Fruit fly (Drosophila melanogaster) whole organism, embryonic: ENCODE data around the gene CG31663.

ENCODE experiments used
- Ada2b ChIP-seq: fragments of 200-800 bp; sonication (Bioruptor generic); IDR thresholded peaks from 2 replicates; pipeline ENCODE4 v1.3.6; 2022; ENCODE audit warnings: missing biosample characterization, missing genetic modification characterization
- Blimp-1 ChIP-seq: fragments of 200-800 bp; sonication (Bioruptor generic); optimal IDR thresholded peaks from 3 replicates; lab custom pipeline; 2018; ENCODE audit warnings: missing biosample characterization, missing genetic modification characterization, mild to moderate bottlenecking, moderate library complexity, missing genetic modification reagents
- CG10274 ChIP-seq: fragments of 200-800 bp; sonication (Bioruptor generic); optimal IDR thresholded peaks from 3 replicates; lab custom pipeline; 2017; ENCODE audit warnings: missing biosample characterization, mild to moderate bottlenecking, missing genetic modification characterization
- CG10654 ChIP-seq: fragments of 200-800 bp; sonication (Bioruptor generic); optimal IDR thresholded peaks from 2 replicates; lab custom pipeline; 2016; ENCODE audit warnings: missing biosample characterization, missing genetic modification characterization
- CG11695 ChIP-seq: fragments of 200-800 bp; sonication (Bioruptor generic); IDR thresholded peaks from 3 replicates; pipeline ENCODE4 v1.3.6; 2022; ENCODE audit warnings: missing biosample characterization, missing genetic modification characterization
- CG12769 ChIP-seq: fragments of 200-800 bp; sonication (Bioruptor generic); optimal IDR thresholded peaks from 2 replicates; lab custom pipeline; 2019; ENCODE audit warnings: missing biosample characterization, mild to moderate bottlenecking, missing genetic modification characterization, moderate library complexity
- CG13296 ChIP-seq: fragments of 200-800 bp; sonication (Bioruptor generic); optimal IDR thresholded peaks from 3 replicates; lab custom pipeline; 2018; ENCODE audit warnings: missing biosample characterization, mild to moderate bottlenecking, missing genetic modification characterization
- CG13424 ChIP-seq: fragments of 200-800 bp; sonication (Bioruptor generic); optimal IDR thresholded peaks from 2 replicates; lab custom pipeline; 2019; ENCODE audit warnings: missing biosample characterization, mild to moderate bottlenecking, missing genetic modification characterization, moderate library complexity
- CG15514 ChIP-seq: fragments of 200-800 bp; sonication (Bioruptor generic); optimal IDR thresholded peaks from 3 replicates; lab custom pipeline; 2017; ENCODE audit warnings: missing biosample characterization, missing genetic modification characterization, mild to moderate bottlenecking, moderate library complexity, missing genetic modification reagents
- CG17829 ChIP-seq: fragments of 200-800 bp; optimal IDR thresholded peaks from 2 replicates; lab custom pipeline; 2019; ENCODE audit warnings: missing biosample characterization, mild to moderate bottlenecking, missing genetic modification characterization, moderate library complexity
- CG18599 ChIP-seq: fragments of 200-800 bp; sonication (Bioruptor generic); optimal IDR thresholded peaks from 3 replicates; lab custom pipeline; 2017; ENCODE audit warnings: missing biosample characterization, missing genetic modification characterization, mild to moderate bottlenecking, moderate library complexity, missing genetic modification reagents
- CG18764 ChIP-seq: fragments of 200-800 bp; sonication (Bioruptor generic); optimal IDR thresholded peaks from 3 replicates; lab custom pipeline; 2016; ENCODE audit warnings: missing biosample characterization, missing genetic modification characterization
- CG3163 ChIP-seq: fragments of 200-800 bp; sonication (Bioruptor generic); optimal IDR thresholded peaks from 3 replicates; lab custom pipeline; 2016; ENCODE audit warnings: missing biosample characterization, missing genetic modification characterization
- CG34376 ChIP-seq: fragments of 200-800 bp; sonication (Bioruptor generic); optimal IDR thresholded peaks from 2 replicates; lab custom pipeline; 2018; ENCODE audit warnings: missing biosample characterization, mild to moderate bottlenecking, missing genetic modification characterization
- CG4328 ChIP-seq: fragments of 200-800 bp; sonication (Bioruptor generic); optimal IDR thresholded peaks from 3 replicates; lab custom pipeline; 2017; ENCODE audit warnings: missing biosample characterization, missing genetic modification reagents, missing genetic modification characterization
- CG6813 ChIP-seq: fragments of 200-800 bp; sonication (Bioruptor generic); optimal IDR thresholded peaks from 2 replicates; lab custom pipeline; 2017; ENCODE audit warnings: missing biosample characterization, missing genetic modification characterization, mild to moderate bottlenecking, moderate library complexity, missing genetic modification reagents
- CG7556 ChIP-seq: fragments of 200-800 bp; sonication (Bioruptor generic); optimal IDR thresholded peaks from 2 replicates; lab custom pipeline; 2017; ENCODE audit warnings: missing biosample characterization, mild to moderate bottlenecking, missing genetic modification characterization
- CG9437 ChIP-seq: fragments of 200-800 bp; sonication (Bioruptor generic); optimal IDR thresholded peaks from 2 replicates; lab custom pipeline; 2018; ENCODE audit warnings: missing biosample characterization, mild to moderate bottlenecking, missing genetic modification characterization
- CG9797 ChIP-seq: fragments of 200-800 bp; sonication (Bioruptor generic); optimal IDR thresholded peaks from 3 replicates; lab custom pipeline; 2018; ENCODE audit warnings: missing biosample characterization, mild to moderate bottlenecking, missing genetic modification characterization
- D ChIP-seq, 2 experiments: fragments of 200-800 bp in 1 of 2; fragments of >200 bp in 1 of 2; sonication (Bioruptor generic) in 1 of 2; optimal IDR thresholded peaks; 2 replicates in 1 of 2; 3 replicates in 1 of 2; lab custom pipeline; 2017; ENCODE audit warnings: mild to moderate bottlenecking in 1 of 2, missing biosample characterization in 1 of 2, missing genetic modification characterization in 1 of 2, missing genetic modification reagents in 1 of 2
- Dfd ChIP-seq, 2 experiments: fragments of >200 bp; optimal IDR thresholded peaks; 2 replicates each; lab custom pipeline; 2017; ENCODE audit warnings: missing biosample characterization in 2 of 2, missing genetic modification characterization in 2 of 2
- Fer2 ChIP-seq: fragments of 200-800 bp; sonication (Bioruptor generic); optimal IDR thresholded peaks from 2 replicates; lab custom pipeline; 2018; ENCODE audit warnings: missing biosample characterization, mild to moderate bottlenecking, missing genetic modification characterization, moderate library complexity
- GATAe ChIP-seq: fragments of 200-800 bp; sonication (Bioruptor generic); conservative IDR thresholded peaks from 2 replicates; pipeline ENCODE4 v1.3.6; 2022; ENCODE audit warnings: missing biosample characterization, missing genetic modification characterization
- Hmr ChIP-seq: fragments of 200-800 bp; sonication (Bioruptor generic); optimal IDR thresholded peaks from 3 replicates; lab custom pipeline; 2017; ENCODE audit warnings: mild to moderate bottlenecking, missing biosample characterization, missing genetic modification reagents, missing genetic modification characterization
- Hr78 ChIP-seq, 2 experiments: fragments of 200-800 bp in 1 of 2; fragments of >200 bp in 1 of 2; sonication (Bioruptor generic) in 1 of 2; optimal IDR thresholded peaks; 2 replicates each; lab custom pipeline; 2017 to 2019; ENCODE audit warnings: missing biosample characterization in 2 of 2, missing genetic modification characterization in 2 of 2, mild to moderate bottlenecking in 1 of 2, moderate library complexity in 1 of 2
- MTF-1 ChIP-seq: fragments of 200-800 bp; sonication (Bioruptor generic); optimal IDR thresholded peaks from 2 replicates; lab custom pipeline; 2018; ENCODE audit warnings: missing biosample characterization, mild to moderate bottlenecking, missing genetic modification characterization, borderline replicate concordance
- Nf-YA ChIP-seq: fragments of 200-800 bp; sonication (Bioruptor generic); IDR thresholded peaks from 2 replicates; pipeline ENCODE4 v1.3.6; 2022; ENCODE audit warnings: missing biosample characterization, missing genetic modification characterization
- Scr ChIP-seq: fragments of 200-800 bp; sonication (Bioruptor generic); IDR thresholded peaks from 2 replicates; pipeline ENCODE4 v1.3.6; 2022; ENCODE audit warnings: missing biosample characterization, missing genetic modification characterization; ENCODE audit not compliant: partially characterized antibody
- Trl ChIP-seq, 3 experiments: fragments of >200 bp in 2 of 3; fragments of 200-800 bp in 1 of 3; sonication (Bioruptor generic) in 1 of 3; optimal IDR thresholded peaks; 2 replicates in 1 of 3; 3 replicates in 2 of 3; lab custom pipeline; 2016 to 2017; ENCODE audit warnings: missing biosample characterization in 1 of 3, missing genetic modification characterization in 1 of 3
- al ChIP-seq: fragments of 200-800 bp; sonication (Bioruptor generic); IDR thresholded peaks from 2 replicates; pipeline ENCODE4 v1.3.6; 2022; ENCODE audit warnings: missing biosample characterization, missing genetic modification characterization
- btn ChIP-seq: fragments of 200-800 bp; sonication (Bioruptor generic); optimal IDR thresholded peaks from 2 replicates; lab custom pipeline; 2016; ENCODE audit warnings: missing biosample characterization, missing genetic modification characterization
- chinmo ChIP-seq: fragments of 200-800 bp; sonication (Bioruptor generic); IDR thresholded peaks from 4 replicates; pipeline ENCODE4 v1.3.6; 2022; ENCODE audit warnings: missing biosample characterization, missing genetic modification characterization; ENCODE audit not compliant: partially characterized antibody
- corto ChIP-seq: fragments of 200-800 bp; sonication (Bioruptor generic); optimal IDR thresholded peaks from 2 replicates; lab custom pipeline; 2016; ENCODE audit warnings: missing biosample characterization, mild to moderate bottlenecking, missing genetic modification characterization, moderate library complexity
- crc ChIP-seq: fragments of 200-800 bp; sonication (Bioruptor generic); optimal IDR thresholded peaks from 2 replicates; lab custom pipeline; 2016; ENCODE audit warnings: missing biosample characterization, missing genetic modification characterization
- dysf ChIP-seq: fragments of 200-800 bp; sonication (Bioruptor generic); IDR thresholded peaks from 3 replicates; pipeline ENCODE4 v1.3.6; 2022; ENCODE audit warnings: missing biosample characterization, missing genetic modification characterization
- gfzf ChIP-seq: fragments of 200-800 bp; sonication (Bioruptor generic); optimal IDR thresholded peaks from 2 replicates; lab custom pipeline; 2016; ENCODE audit warnings: missing biosample characterization, mild to moderate bottlenecking, missing genetic modification characterization, moderate library complexity
- hb ChIP-seq: fragments of 200-800 bp; sonication (Bioruptor generic); IDR thresholded peaks from 3 replicates; pipeline ENCODE4 v1.3.6; 2022; ENCODE audit warnings: missing biosample characterization, missing genetic modification characterization; ENCODE audit not compliant: partially characterized antibody
- ind ChIP-seq: fragments of 200-800 bp; sonication (Bioruptor generic); optimal IDR thresholded peaks from 3 replicates; lab custom pipeline; 2016; ENCODE audit warnings: missing biosample characterization, missing genetic modification characterization
- knrl ChIP-seq: fragments of 200-800 bp; sonication (Bioruptor generic); IDR thresholded peaks from 3 replicates; pipeline ENCODE4 v1.3.6; 2022; ENCODE audit warnings: missing biosample characterization, missing genetic modification characterization; ENCODE audit not compliant: partially characterized antibody
- lilli ChIP-seq: fragments of 200-800 bp; sonication (Bioruptor generic); optimal IDR thresholded peaks from 3 replicates; lab custom pipeline; 2016; ENCODE audit warnings: missing biosample characterization, missing genetic modification characterization
- onecut ChIP-seq: fragments of 200-800 bp; sonication (Bioruptor generic); IDR thresholded peaks from 2 replicates; pipeline ENCODE4 v1.3.6; 2022; ENCODE audit warnings: missing biosample characterization, missing genetic modification characterization
- pho ChIP-seq: fragments of 200-800 bp; sonication (Bioruptor generic); optimal IDR thresholded peaks from 2 replicates; lab custom pipeline; 2016; ENCODE audit warnings: missing biosample characterization, missing genetic modification characterization
- prd ChIP-seq, 3 experiments: fragments of >200 bp in 2 of 3; fragments of 200-800 bp in 1 of 3; sonication (Bioruptor generic) in 1 of 3; optimal IDR thresholded peaks in 2 of 3; IDR thresholded peaks in 1 of 3; 2 replicates in 2 of 3; 3 replicates in 1 of 3; pipeline versions ENCODE4 v1.3.6 to Lab custom; 2017 to 2022; ENCODE audit warnings: missing biosample characterization in 1 of 3, missing genetic modification characterization in 1 of 3
- slou ChIP-seq: fragments of 200-800 bp; sonication (Bioruptor generic); optimal IDR thresholded peaks from 3 replicates; lab custom pipeline; 2016; ENCODE audit warnings: missing biosample characterization, missing genetic modification characterization
- usp ChIP-seq: fragments of >200 bp; optimal IDR thresholded peaks from 2 replicates; lab custom pipeline; 2017; ENCODE audit warnings: missing biosample characterization, missing genetic modification characterization
- wdn ChIP-seq: fragments of 200-800 bp; sonication (Bioruptor generic); IDR thresholded peaks from 2 replicates; pipeline ENCODE4 v1.3.6; 2022; ENCODE audit warnings: missing biosample characterization, missing genetic modification characterization

The CG31663 gene

dm6 chr2L:1925917-1926864 lies 44.9 kb upstream of the CG31663 start (continued):
- no peak for TF ChIP-seq CG13296
- no peak for TF ChIP-seq CG7556 (GFP tag; lab: Kevin White, UChicago)
- TF ChIP-seq Nf-YA (GFP tag; lab: Robert Waterston, UW) = no peak
- no peak for TF ChIP-seq CG4328 (GFP tag; lab: Kevin White, UChicago)
- no peak for TF ChIP-seq CG6813 (GFP tag; lab: Kevin White, UChicago)
- TF ChIP-seq D (optimal IDR thresholded peaks at IDR 0.05; lab: Kevin White, UChicago) = no peak
- TF ChIP-seq D (GFP tag; optimal IDR thresholded peaks at IDR 0.05; lab: Kevin White, UChicago) = no peak
- TF ChIP-seq prd (optimal IDR thresholded peaks at IDR 0.05; lab: Kevin White, UChicago) = no peak
- peak; percentile 4; the same call in 1 of the 3 replicates for TF ChIP-seq prd (GFP tag; IDR thresholded peaks at IDR 0.05; lab: Robert Waterston, UW)
- no peak for TF ChIP-seq CG13424
- TF ChIP-seq Hr78 (GFP tag; optimal IDR thresholded peaks at IDR 0.05; lab: Kevin White, UChicago) = no peak
- no peak for TF ChIP-seq knrl (GFP tag; lab: Robert Waterston, UW)
- TF ChIP-seq Fer2 = no peak
- peak; percentile 31; the same call in 1 of the 3 replicates for TF ChIP-seq dysf
- no peak for TF ChIP-seq usp (GFP tag; lab: Kevin White, UChicago)
- no peak for TF ChIP-seq pho (GFP tag; lab: Kevin White, UChicago)
- no peak for TF ChIP-seq gfzf (GFP tag; lab: Kevin White, UChicago)
- no peak for TF ChIP-seq CG18764 (GFP tag; lab: Kevin White, UChicago)
- peak; percentile 8 for TF ChIP-seq CG17829
- no peak for TF ChIP-seq onecut (GFP tag; lab: Robert Waterston, UW)
- no peak for TF ChIP-seq Trl (optimal IDR thresholded peaks at IDR 0.05; lab: Kevin White, UChicago)
- TF ChIP-seq Trl (GFP tag; optimal IDR thresholded peaks at IDR 0.05; lab: Kevin White, UChicago) = no peak
- no peak for TF ChIP-seq hb (GFP tag; lab: Robert Waterston, UW)
- TF ChIP-seq crc = no peak
- TF ChIP-seq Ada2b (GFP tag; lab: Robert Waterston, UW) = no peak
- no peak for TF ChIP-seq wdn
- no peak for TF ChIP-seq CG11695 (GFP tag; lab: Robert Waterston, UW)
- TF ChIP-seq CG15514 (GFP tag; lab: Kevin White, UChicago) = no peak
- peak; percentile 58 for TF ChIP-seq CG12769 (tag; lab: Kevin White, UChicago)
- TF ChIP-seq Scr = no peak
- TF ChIP-seq corto (GFP tag; lab: Kevin White, UChicago) = no peak
- TF ChIP-seq CG10654 (GFP tag; lab: Kevin White, UChicago) = no peak
- TF ChIP-seq al = no peak
- no peak for TF ChIP-seq slou (GFP tag; lab: Kevin White, UChicago)
- TF ChIP-seq GATAe (GFP tag; lab: Robert Waterston, UW) = no peak
- no peak for TF ChIP-seq btn (GFP tag; lab: Kevin White, UChicago)
- no peak for TF ChIP-seq Dfd (GFP tag; optimal IDR thresholded peaks at IDR 0.05; lab: Kevin White, UChicago)
- TF ChIP-seq lilli (GFP tag; lab: Kevin White, UChicago) = no peak
- peak; percentile 5 for TF ChIP-seq ind (GFP tag; lab: Kevin White, UChicago)
- TF ChIP-seq MTF-1 (GFP tag; lab: Kevin White, UChicago) = no peak
- no peak for TF ChIP-seq CG10274 (GFP tag; lab: Kevin White, UChicago)
- TF ChIP-seq CG34376 (GFP tag; lab: Kevin White, UChicago) = no peak
- no peak for TF ChIP-seq Hmr (GFP tag; lab: Kevin White, UChicago)
- TF ChIP-seq CG9797 = no peak
- no peak for TF ChIP-seq CG18599 (GFP tag; lab: Kevin White, UChicago)
- TF ChIP-seq Blimp-1 (GFP tag; lab: Kevin White, UChicago) = peak; percentile 54
- no peak for TF ChIP-seq CG9437 (GFP tag; lab: Kevin White, UChicago)
- no peak for TF ChIP-seq chinmo (GFP tag; lab: Robert Waterston, UW)
- no peak for TF ChIP-seq CG3163 (GFP tag; lab: Kevin White, UChicago)
